Worm (Caenorhabditis elegans): ENCODE measurements around the gene sssh-1.

sssh-1 gene

DNA sequence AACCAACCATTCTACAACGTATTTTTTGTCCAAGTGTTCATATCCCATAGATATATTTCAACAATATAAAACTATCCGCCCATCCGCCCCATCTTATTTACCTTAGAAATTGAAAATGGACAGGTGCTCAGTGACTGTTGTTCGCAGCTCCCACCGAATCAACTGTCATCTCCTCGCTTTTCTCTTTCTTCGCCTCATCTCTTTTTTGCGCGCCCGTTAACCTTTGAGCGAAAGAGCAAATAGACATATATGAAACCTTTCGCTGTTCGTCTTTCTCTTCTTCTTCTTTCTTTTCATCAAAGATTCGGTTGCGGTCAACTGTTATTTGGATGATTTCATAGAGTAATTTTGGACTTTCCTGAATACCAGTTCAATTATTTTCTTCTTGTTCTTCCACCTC lies at the start of gene sssh-1:
Gene sssh-1 (plus strand): TSS at position 301 of the 400 bp plus-strand sequence.
- no peak for TF ChIP-seq pha-4 (tag; optimal IDR thresholded peaks at IDR 0.05)
- no peak for TF ChIP-seq mep-1 (tag; optimal IDR thresholded peaks at IDR 0.05)
- TF ChIP-seq nhr-28 (tag; optimal IDR thresholded peaks at IDR 0.05): no peak
- no peak for TF ChIP-seq unc-62 (GFP tag; optimal IDR thresholded peaks at IDR 0.05)
- no peak for TF ChIP-seq flh-1 (GFP tag; optimal IDR thresholded peaks at IDR 0.05)
- TF ChIP-seq nhr-76 (tag; optimal IDR thresholded peaks at IDR 0.05): no peak
- no peak for TF ChIP-seq hlh-1 (tag; optimal IDR thresholded peaks at IDR 0.05)
- no peak for TF ChIP-seq ceh-83 (GFP tag; optimal IDR thresholded peaks at IDR 0.05)
- TF ChIP-seq zip-8 (tag; optimal IDR thresholded peaks at IDR 0.05): no peak
- no peak for TF ChIP-seq elt-3 (tag; optimal IDR thresholded peaks at IDR 0.05)
- no peak for TF ChIP-seq snpc-4 (tag; optimal IDR thresholded peaks at IDR 0.05)
- TF ChIP-seq tbx-8 (GFP tag; optimal IDR thresholded peaks at IDR 0.05): no peak
- no peak for TF ChIP-seq cnd-1 (tag; optimal IDR thresholded peaks at IDR 0.05)
- no peak for TF ChIP-seq nhr-12 (tag; optimal IDR thresholded peaks at IDR 0.05)
- TF ChIP-seq ceh-43 (GFP tag; optimal IDR thresholded peaks at IDR 0.05): no peak

DNA sequence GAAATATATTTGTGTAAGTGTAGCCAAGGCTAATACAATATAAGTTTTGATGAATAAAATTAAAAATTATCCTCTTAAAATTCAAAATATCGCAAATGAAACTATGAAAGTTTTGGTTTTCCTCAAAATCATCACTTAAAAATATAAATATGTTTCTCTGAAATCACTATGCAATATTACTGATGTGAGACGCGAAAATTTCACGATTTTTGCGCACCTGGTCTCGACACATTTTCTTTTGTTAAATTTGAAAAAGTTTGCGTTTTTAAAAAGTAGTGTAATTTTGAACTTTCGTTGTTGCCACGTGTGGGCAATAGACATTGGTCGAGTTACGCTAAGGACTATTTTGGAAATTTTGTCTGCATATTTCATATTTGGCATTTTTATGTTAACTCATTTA lies 47.0 kb upstream of the sssh-1 start:
- TF ChIP-seq zip-8 (tag; optimal IDR thresholded peaks at IDR 0.05): no peak
- TF ChIP-seq ztf-11 (tag; optimal IDR thresholded peaks at IDR 0.05): no peak
- no peak for TF ChIP-seq mep-1 (tag; optimal IDR thresholded peaks at IDR 0.05)
- no peak for TF ChIP-seq tbx-8 (GFP tag; optimal IDR thresholded peaks at IDR 0.05)
- TF ChIP-seq nhr-237 (tag; optimal IDR thresholded peaks at IDR 0.05): no peak
- no peak for TF ChIP-seq hlh-1 (tag; optimal IDR thresholded peaks at IDR 0.05)
- TF ChIP-seq unc-62 (GFP tag; optimal IDR thresholded peaks at IDR 0.05): no peak
- no peak for TF ChIP-seq bed-3 (GFP tag; optimal IDR thresholded peaks at IDR 0.05)

DNA sequence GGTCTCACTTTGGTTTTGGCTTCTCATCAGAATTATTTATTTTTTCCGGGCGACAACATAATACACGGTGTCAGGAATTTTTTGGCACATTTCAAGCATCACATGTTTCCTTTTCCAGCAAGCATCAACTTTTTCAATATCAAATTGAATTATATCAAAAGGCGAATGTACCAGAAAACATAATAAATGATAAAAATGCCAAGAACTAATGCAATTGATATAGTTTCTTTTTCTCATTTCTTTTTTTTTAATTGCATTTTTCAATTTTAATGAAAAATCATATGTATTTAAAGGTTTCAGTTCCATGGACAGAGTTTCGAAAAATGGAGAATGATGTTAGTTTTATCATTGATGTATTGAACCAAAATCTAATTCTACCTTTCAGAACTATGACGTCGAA lies 44.2 kb upstream of the sssh-1 start, which contains the start of gene dpf-2:
Gene dpf-2 (plus strand): TSS at position 301 of the 400 bp plus-strand sequence.
- TF ChIP-seq lin-13 (tag; optimal IDR thresholded peaks at IDR 0.05) (no peak), unc-62 (GFP tag; optimal IDR thresholded peaks at IDR 0.05) (no peak), lsy-2 (tag; optimal IDR thresholded peaks at IDR 0.05) (no peak), mep-1 (tag; optimal IDR thresholded peaks at IDR 0.05) (no peak), flh-1 (GFP tag; optimal IDR thresholded peaks at IDR 0.05) (no peak), tbx-8 (GFP tag; optimal IDR thresholded peaks at IDR 0.05) (no peak), lin-32 (GFP tag; optimal IDR thresholded peaks at IDR 0.05) (no peak), ceh-39 (tag; optimal IDR thresholded peaks at IDR 0.05) (no peak), sem-2 (GFP tag; optimal IDR thresholded peaks at IDR 0.05) (no peak), hlh-1 (tag; optimal IDR thresholded peaks at IDR 0.05) (no peak), ham-2 (GFP tag; optimal IDR thresholded peaks at IDR 0.05) (no peak), drap-1 (GFP tag; optimal IDR thresholded peaks at IDR 0.05) (no peak), snpc-4 (tag; optimal IDR thresholded peaks at IDR 0.05) (no peak), ztf-11 (tag; optimal IDR thresholded peaks at IDR 0.05) (no peak), elt-1 (tag; optimal IDR thresholded peaks at IDR 0.05; ENCODE audit: borderline replicate concordance, insufficient read depth) (no peak)

DNA sequence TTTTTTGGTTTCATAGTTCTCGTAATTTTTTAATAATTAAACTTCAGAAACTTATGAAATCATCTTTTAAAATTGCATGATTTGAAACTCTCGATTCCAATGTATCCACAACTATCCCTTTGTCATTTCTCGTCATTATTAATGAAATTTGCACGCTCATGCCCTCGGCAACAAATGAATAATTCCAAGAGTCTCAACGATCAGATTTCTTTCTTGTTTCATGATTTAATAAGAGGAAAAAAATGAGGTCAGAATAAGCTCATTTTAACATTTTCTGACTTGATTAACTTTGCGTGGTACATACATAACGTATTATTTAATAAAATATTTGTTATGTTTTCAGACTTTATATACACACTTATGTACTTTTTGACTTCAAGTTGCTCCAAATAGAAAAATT lies 37.4 kb upstream of the sssh-1 start:
- TF ChIP-seq lin-13 (tag; optimal IDR thresholded peaks at IDR 0.05) (no peak), ces-1 (GFP tag; optimal IDR thresholded peaks at IDR 0.05) (peak; percentile 79)

DNA sequence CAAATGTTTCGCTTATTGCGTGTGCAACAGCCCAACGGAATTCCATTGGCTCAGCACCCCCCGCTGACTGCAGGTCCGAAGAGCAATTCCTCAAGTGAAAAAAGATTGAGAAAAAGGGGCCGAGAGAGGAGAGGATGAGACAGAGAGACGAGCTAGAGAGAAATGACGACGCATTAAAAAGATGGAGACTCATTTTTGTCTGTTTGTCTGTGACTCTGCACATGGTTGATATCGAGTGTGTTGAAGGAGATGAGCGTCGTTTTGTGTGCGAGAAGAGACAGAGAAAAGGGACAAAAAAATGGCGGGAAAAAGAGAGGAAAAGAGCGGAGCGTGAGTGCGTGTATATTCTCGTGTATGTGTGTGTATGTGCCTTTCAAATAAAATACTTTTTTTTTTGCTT lies 34.7 kb upstream of the sssh-1 start:
- TF ChIP-seq nhr-12 (tag; optimal IDR thresholded peaks at IDR 0.05) (no peak), sem-2 (GFP tag; optimal IDR thresholded peaks at IDR 0.05) (no peak), snpc-4 (tag; optimal IDR thresholded peaks at IDR 0.05) (no peak), mab-5 (tag; optimal IDR thresholded peaks at IDR 0.05) (peak; percentile 66), M03D4.4 (tag; optimal IDR thresholded peaks at IDR 0.05) (no peak), drap-1 (GFP tag; optimal IDR thresholded peaks at IDR 0.05) (peak; percentile 16), lin-13 (tag; optimal IDR thresholded peaks at IDR 0.05) (no peak), unc-62 (GFP tag; optimal IDR thresholded peaks at IDR 0.05) (peak; percentile 91), bed-3 (GFP tag; optimal IDR thresholded peaks at IDR 0.05) (no peak), tbx-8 (GFP tag; optimal IDR thresholded peaks at IDR 0.05) (no peak), ham-2 (GFP tag; optimal IDR thresholded peaks at IDR 0.05) (no peak), blmp-1 (tag; optimal IDR thresholded peaks at IDR 0.05) (no peak), mep-1 (tag; optimal IDR thresholded peaks at IDR 0.05) (peak; percentile 91), flh-1 (GFP tag; optimal IDR thresholded peaks at IDR 0.05) (no peak), ces-1 (GFP tag; optimal IDR thresholded peaks at IDR 0.05) (peak; percentile 90), nhr-2 (tag; optimal IDR thresholded peaks at IDR 0.05) (no peak), ztf-11 (tag; optimal IDR thresholded peaks at IDR 0.05) (no peak), elt-1 (tag; optimal IDR thresholded peaks at IDR 0.05; ENCODE audit: borderline replicate concordance, insufficient read depth) (no peak), pha-4 (tag; optimal IDR thresholded peaks at IDR 0.05) (peak; percentile 86), lsy-2 (tag; optimal IDR thresholded peaks at IDR 0.05) (peak; percentile 59), unc-39 (tag; optimal IDR thresholded peaks at IDR 0.05) (no peak), lin-32 (GFP tag; optimal IDR thresholded peaks at IDR 0.05) (no peak), nhr-28 (tag; optimal IDR thresholded peaks at IDR 0.05) (no peak), ceh-43 (GFP tag; optimal IDR thresholded peaks at IDR 0.05) (no peak), nhr-237 (tag; optimal IDR thresholded peaks at IDR 0.05) (peak; percentile 86), unc-120 (tag; optimal IDR thresholded peaks at IDR 0.05; ENCODE audit: poor library complexity, severe bottlenecking) (peak; percentile 78), ceh-39 (tag; optimal IDR thresholded peaks at IDR 0.05) (peak; percentile 88), zip-8 (tag; optimal IDR thresholded peaks at IDR 0.05) (no peak), cnd-1 (tag; optimal IDR thresholded peaks at IDR 0.05) (peak; percentile 30), ceh-83 (GFP tag; optimal IDR thresholded peaks at IDR 0.05) (no peak), hlh-1 (tag; optimal IDR thresholded peaks at IDR 0.05) (peak; percentile 61), elt-3 (tag; optimal IDR thresholded peaks at IDR 0.05) (no peak), sptf-1 (tag; optimal IDR thresholded peaks at IDR 0.05) (no peak), nhr-76 (tag; optimal IDR thresholded peaks at IDR 0.05) (no peak), mls-2 (tag; optimal IDR thresholded peaks at IDR 0.05) (no peak)
